Fruit fly (Drosophila melanogaster): ENCODE measurements around the gene Pgcl.

The Pgcl gene

DNA sequence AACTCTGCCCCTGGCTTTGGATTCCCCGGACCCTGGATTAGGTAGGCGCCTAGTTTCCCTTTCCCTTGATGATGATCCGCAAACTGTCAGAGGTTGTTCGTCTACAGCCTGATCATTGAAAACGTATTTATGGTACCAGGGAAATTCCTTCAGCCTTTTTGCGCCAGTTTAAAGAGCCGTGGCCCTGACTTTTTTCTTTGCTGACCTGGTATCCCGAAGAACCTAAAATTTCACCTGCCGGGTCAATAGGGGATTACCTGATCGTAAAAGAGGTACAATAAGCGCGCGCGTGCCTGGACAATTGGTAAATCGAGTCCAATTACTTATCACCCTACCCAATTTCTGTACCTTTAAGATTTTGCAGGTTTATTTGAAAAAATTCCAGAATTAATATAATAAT lies 37.5 kb downstream of the Pgcl start:
- TF ChIP-seq Myc (optimal IDR thresholded peaks at IDR 0.05) (no peak), brk (GFP tag; optimal IDR thresholded peaks at IDR 0.05) (no peak), usp (GFP tag; optimal IDR thresholded peaks at IDR 0.05) (no peak)

DNA sequence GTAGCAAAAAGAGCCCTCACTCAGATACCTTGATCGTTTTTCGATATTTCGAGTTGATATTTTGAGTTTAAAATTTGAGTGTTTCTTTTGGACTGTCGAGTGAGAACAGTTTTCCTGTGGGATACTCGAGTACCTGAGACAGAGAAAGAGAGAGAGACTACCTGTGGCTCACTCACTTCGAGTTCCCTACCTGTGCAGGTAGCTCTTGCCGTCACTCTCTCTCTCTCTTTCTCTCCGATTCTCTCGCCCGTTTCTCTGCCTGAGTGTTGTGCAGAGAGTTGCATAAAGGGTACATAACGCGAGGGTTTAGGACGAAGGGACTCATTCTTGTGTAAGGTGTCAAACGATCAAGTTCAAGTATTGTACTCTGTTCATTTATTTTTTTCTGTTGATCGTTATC lies 41.5 kb downstream of the Pgcl start, which contains the start of gene sc:
sc (plus strand) TSS at position 315 of the 400 bp plus-strand sequence.
- TF ChIP-seq dl (GFP tag; optimal IDR thresholded peaks at IDR 0.05; ENCODE audit: insufficient read depth in 1 of 2, partially characterized antibody in 2 of 2) = peak; percentile 85 to 89
- no peak for TF ChIP-seq tai (GFP tag; optimal IDR thresholded peaks at IDR 0.05)
- TF ChIP-seq Dif (GFP tag; optimal IDR thresholded peaks at IDR 0.05; ENCODE audit: partially characterized antibody) = peak; percentile 91
- TF ChIP-seq OdsH (GFP tag; optimal IDR thresholded peaks at IDR 0.05) = no peak
- TF ChIP-seq Vsx2 (GFP tag; optimal IDR thresholded peaks at IDR 0.05; ENCODE audit: partially characterized antibody) = peak; percentile 45
- TF ChIP-seq fru (GFP tag; optimal IDR thresholded peaks at IDR 0.05) = no peak

DNA sequence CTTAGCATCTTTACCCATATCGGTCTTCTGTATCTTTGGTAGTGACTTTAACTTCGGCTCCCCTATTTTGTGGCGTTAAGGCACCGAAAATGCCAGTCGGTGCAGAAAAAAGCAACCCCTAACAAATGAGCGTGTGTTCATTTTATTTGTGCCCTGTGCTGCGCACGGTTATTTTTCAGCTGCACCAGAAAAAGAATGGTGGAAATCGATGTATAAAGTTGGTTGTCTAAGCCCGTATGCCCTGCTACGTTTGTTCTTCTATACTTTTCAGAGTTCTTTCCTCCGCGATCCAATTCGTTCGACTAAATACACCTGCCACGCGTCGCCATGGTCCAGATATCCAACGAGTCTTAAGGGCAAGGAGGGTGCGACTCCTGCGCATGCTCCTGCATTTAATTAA lies 44.3 kb downstream of the Pgcl start:
- TF ChIP-seq GATAd (GFP tag; optimal IDR thresholded peaks at IDR 0.05) = no peak
- TF ChIP-seq Myc (optimal IDR thresholded peaks at IDR 0.05) = no peak
- TF ChIP-seq sage (GFP tag; optimal IDR thresholded peaks at IDR 0.05) = no peak
- TF ChIP-seq ey (GFP tag; optimal IDR thresholded peaks at IDR 0.05) = no peak
- no peak for TF ChIP-seq HLH106 (tag; optimal IDR thresholded peaks at IDR 0.05)
- no peak for TF ChIP-seq sv (GFP tag; optimal IDR thresholded peaks at IDR 0.05)
- no peak for TF ChIP-seq dsf (GFP tag; optimal IDR thresholded peaks at IDR 0.05; ENCODE audit: borderline replicate concordance)
- TF ChIP-seq foxo (GFP tag; optimal IDR thresholded peaks at IDR 0.05) = no peak
- TF ChIP-seq br (GFP tag; optimal IDR thresholded peaks at IDR 0.05) = no peak
- TF ChIP-seq fru (GFP tag; optimal IDR thresholded peaks at IDR 0.05) = no peak
- TF ChIP-seq OdsH (GFP tag; optimal IDR thresholded peaks at IDR 0.05) = no peak
- no peak for TF ChIP-seq CG9705 (GFP tag; optimal IDR thresholded peaks at IDR 0.05)
- TF ChIP-seq Hnf4 (GFP tag; optimal IDR thresholded peaks at IDR 0.05) = no peak
- TF ChIP-seq Vsx2 (GFP tag; optimal IDR thresholded peaks at IDR 0.05; ENCODE audit: partially characterized antibody) = no peak
- TF ChIP-seq Dif (GFP tag; optimal IDR thresholded peaks at IDR 0.05; ENCODE audit: partially characterized antibody) = no peak
- TF ChIP-seq h (GFP tag; optimal IDR thresholded peaks at IDR 0.05) = no peak
- no peak for TF ChIP-seq rgr (GFP tag; optimal IDR thresholded peaks at IDR 0.05)

DNA sequence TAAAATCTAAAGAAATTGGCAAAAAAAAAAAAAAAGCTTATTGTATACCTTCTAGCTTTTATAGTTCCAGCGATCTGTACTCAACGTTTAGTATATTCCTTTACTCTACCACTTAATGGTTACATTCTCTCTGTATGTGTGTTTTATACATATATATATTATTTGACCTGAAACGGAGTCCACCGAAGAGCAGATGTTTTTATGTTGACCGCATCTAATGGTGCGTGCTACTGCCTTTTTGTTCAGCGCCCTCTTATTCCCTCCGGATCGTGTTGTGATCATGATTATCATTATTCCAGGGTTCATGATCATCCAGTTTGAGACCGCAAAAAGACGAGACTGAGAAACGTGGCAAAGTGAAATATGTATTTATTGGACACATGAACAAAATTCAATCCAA lies 45.0 kb downstream of the Pgcl start:
- TF ChIP-seq brk (GFP tag; optimal IDR thresholded peaks at IDR 0.05) = no peak
- no peak for TF ChIP-seq Hr83 (GFP tag; optimal IDR thresholded peaks at IDR 0.05; ENCODE audit: poor library complexity, severe bottlenecking)
- no peak for TF ChIP-seq GATAd (GFP tag; optimal IDR thresholded peaks at IDR 0.05)
- TF ChIP-seq Vsx2 (GFP tag; optimal IDR thresholded peaks at IDR 0.05; ENCODE audit: partially characterized antibody) = no peak
- TF ChIP-seq Sp1 (GFP tag; optimal IDR thresholded peaks at IDR 0.05) = no peak
- TF ChIP-seq Abd-B (GFP tag; optimal IDR thresholded peaks at IDR 0.05) = no peak
- TF ChIP-seq Dfd (GFP tag; optimal IDR thresholded peaks at IDR 0.05) = no peak
- TF ChIP-seq dl (GFP tag; optimal IDR thresholded peaks at IDR 0.05; ENCODE audit: insufficient read depth in 1 of 2, partially characterized antibody in 2 of 2) = no peak
- no peak for TF ChIP-seq Myc (optimal IDR thresholded peaks at IDR 0.05)
- no peak for TF ChIP-seq CG9705 (GFP tag; optimal IDR thresholded peaks at IDR 0.05)
- no peak for TF ChIP-seq sv (GFP tag; optimal IDR thresholded peaks at IDR 0.05)
- TF ChIP-seq rgr (GFP tag; optimal IDR thresholded peaks at IDR 0.05) = no peak
- no peak for TF ChIP-seq woc (GFP tag; optimal IDR thresholded peaks at IDR 0.05)
- no peak for TF ChIP-seq psq (GFP tag; optimal IDR thresholded peaks at IDR 0.05)
- TF ChIP-seq HLH106 (tag; optimal IDR thresholded peaks at IDR 0.05) = no peak
- no peak for TF ChIP-seq N (GFP tag; optimal IDR thresholded peaks at IDR 0.05)
- TF ChIP-seq h (GFP tag; optimal IDR thresholded peaks at IDR 0.05) = no peak
- TF ChIP-seq Dif (GFP tag; optimal IDR thresholded peaks at IDR 0.05; ENCODE audit: partially characterized antibody) = no peak
- TF ChIP-seq br (GFP tag; optimal IDR thresholded peaks at IDR 0.05) = no peak
- no peak for TF ChIP-seq OdsH (GFP tag; optimal IDR thresholded peaks at IDR 0.05)

DNA sequence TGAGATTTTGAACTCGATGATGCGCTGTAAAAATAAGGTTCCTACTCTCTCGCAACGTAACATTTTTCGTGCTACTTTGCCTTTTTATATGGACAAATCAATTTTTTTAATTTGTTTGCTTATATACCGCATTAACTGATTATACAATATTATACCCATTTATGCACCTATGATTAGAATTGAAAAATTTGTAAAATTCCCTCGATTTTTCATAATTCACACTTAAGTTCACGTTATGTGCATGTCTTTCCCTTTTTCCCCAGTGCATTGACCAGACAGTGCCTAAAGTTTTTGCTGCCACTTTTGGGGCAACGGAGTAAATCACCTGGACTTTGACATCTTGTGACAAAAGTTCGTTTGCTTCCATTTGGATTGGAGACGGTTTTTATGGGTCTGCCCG lies 46.8 kb downstream of the Pgcl start:
- TF ChIP-seq foxo (GFP tag; optimal IDR thresholded peaks at IDR 0.05) (peak in 1 of 2 experiments; percentile 15), Hnf4 (GFP tag; optimal IDR thresholded peaks at IDR 0.05) (peak; percentile 7), ey (GFP tag; optimal IDR thresholded peaks at IDR 0.05) (peak; percentile 3), h (GFP tag; optimal IDR thresholded peaks at IDR 0.05) (peak; percentile 6), sv (GFP tag; optimal IDR thresholded peaks at IDR 0.05) (no peak), fru (GFP tag; optimal IDR thresholded peaks at IDR 0.05) (peak; percentile 19), HLH106 (tag; optimal IDR thresholded peaks at IDR 0.05) (peak; percentile 8), rgr (GFP tag; optimal IDR thresholded peaks at IDR 0.05) (peak; percentile 11), dmrt93B (GFP tag; optimal IDR thresholded peaks at IDR 0.05) (no peak)

Data from whole organism, wandering third instar larva.